Fruit fly (Drosophila melanogaster): ENCODE data around the gene strat.

Gene strat

dm6 chr2L:8361204-8361952 is 41.2 kb downstream of the strat start (continued):
- TF ChIP-seq Dip3 (GFP tag; optimal IDR thresholded peaks at IDR 0.05), result peak; percentile 26
- no peak for TF ChIP-seq emc (GFP tag; optimal IDR thresholded peaks at IDR 0.05)
- no peak for TF ChIP-seq CG10321 (GFP tag; IDR thresholded peaks at IDR 0.05)
- TF ChIP-seq Nf-YC (tag; optimal IDR thresholded peaks at IDR 0.05), result no peak
- no peak for TF ChIP-seq dati (GFP tag; IDR thresholded peaks at IDR 0.05)
- TF ChIP-seq CG2712 (tag; optimal IDR thresholded peaks at IDR 0.05), result peak; percentile 59
- peak; percentile 46 for TF ChIP-seq kni (GFP tag; optimal IDR thresholded peaks at IDR 0.05)
- TF ChIP-seq slp2 (GFP tag; optimal IDR thresholded peaks at IDR 0.05), result no peak
- no peak for TF ChIP-seq CG15011 (GFP tag; optimal IDR thresholded peaks at IDR 0.05)
- no peak for TF ChIP-seq sr (GFP tag; IDR thresholded peaks at IDR 0.05)
- no peak for TF ChIP-seq bab2 (GFP tag; optimal IDR thresholded peaks at IDR 0.05)
- TF ChIP-seq Med (GFP tag), result peak; percentile 77
- no peak for TF ChIP-seq Deaf1 (tag; optimal IDR thresholded peaks at IDR 0.05)
- no peak for TF ChIP-seq CTCF (GFP tag; optimal IDR thresholded peaks at IDR 0.05)
- peak; percentile 46 for TF ChIP-seq nmo (GFP tag; optimal IDR thresholded peaks at IDR 0.05)
- TF ChIP-seq trem (tag; optimal IDR thresholded peaks at IDR 0.05), result no peak
- no peak for TF ChIP-seq Tbp (GFP tag; optimal IDR thresholded peaks at IDR 0.05)
- peak; percentile 10 for TF ChIP-seq CG17385 (GFP tag; optimal IDR thresholded peaks at IDR 0.05)
- peak; percentile 26 for TF ChIP-seq lbe (GFP tag; optimal IDR thresholded peaks at IDR 0.05)
- TF ChIP-seq CG18262 (tag; optimal IDR thresholded peaks at IDR 0.05), result peak; percentile 43
- no peak for TF ChIP-seq croc (GFP tag; conservative IDR thresholded peaks at IDR 0.05)
- TF ChIP-seq Rfx (GFP tag; IDR thresholded peaks at IDR 0.05), result no peak
- no peak for TF ChIP-seq pzg (GFP tag; optimal IDR thresholded peaks at IDR 0.05)
- no peak for TF ChIP-seq CG1233 (GFP tag; optimal IDR thresholded peaks at IDR 0.05)
- peak; percentile 50 for TF ChIP-seq CG2120 (GFP tag; optimal IDR thresholded peaks at IDR 0.05)
- TF ChIP-seq luna (GFP tag; optimal IDR thresholded peaks at IDR 0.05), result no peak
- 0 out of 3 replicates have a peak, but pooled peaks have one; percentile 14 for TF ChIP-seq ase (GFP tag; IDR thresholded peaks at IDR 0.05)
- peak; percentile 2 for TF ChIP-seq nom (GFP tag; optimal IDR thresholded peaks at IDR 0.05)
- no peak for TF ChIP-seq knrl (GFP tag; IDR thresholded peaks at IDR 0.05; ENCODE audit: partially characterized antibody)
- peak; percentile 40 for TF ChIP-seq CG30403 (GFP tag; optimal IDR thresholded peaks at IDR 0.05)
- TF ChIP-seq ranshi (GFP tag; IDR thresholded peaks at IDR 0.05), result no peak
- TF ChIP-seq Pdp1 (GFP tag; optimal IDR thresholded peaks at IDR 0.05), result peak in 1 of 2 experiments; percentile 11
- no peak for TF ChIP-seq eyg (GFP tag; optimal IDR thresholded peaks at IDR 0.05)
- TF ChIP-seq Atf6 (GFP tag; IDR thresholded peaks at IDR 0.05), result no peak
- no peak for TF ChIP-seq CG17328 (GFP tag; IDR thresholded peaks at IDR 0.05)
- TF ChIP-seq p53 (GFP tag; optimal IDR thresholded peaks at IDR 0.05), result no peak
- TF ChIP-seq CG1603 (tag; optimal IDR thresholded peaks at IDR 0.05), result no peak
- no peak for TF ChIP-seq Hand (GFP tag; optimal IDR thresholded peaks at IDR 0.05)
- no peak for TF ChIP-seq Ada2b (GFP tag; IDR thresholded peaks at IDR 0.05)
- no peak for TF ChIP-seq Dip2 (GFP tag; IDR thresholded peaks at IDR 0.05)
- no peak for TF ChIP-seq nau (GFP tag; optimal IDR thresholded peaks at IDR 0.05)
- TF ChIP-seq CG17568 (GFP tag; optimal IDR thresholded peaks at IDR 0.05), result peak; percentile 3
- no peak for TF ChIP-seq tgo (GFP tag; IDR thresholded peaks at IDR 0.05)
- TF ChIP-seq Max (GFP tag; optimal IDR thresholded peaks at IDR 0.05), result peak; percentile 6
- peak; percentile 9 for TF ChIP-seq Ets65A (GFP tag)
- no peak for TF ChIP-seq prd (optimal IDR thresholded peaks at IDR 0.05)
- TF ChIP-seq prd (GFP tag; IDR thresholded peaks at IDR 0.05), result no peak
- no peak for TF ChIP-seq pum (GFP tag; optimal IDR thresholded peaks at IDR 0.05)
- TF ChIP-seq CrebB (tag; optimal IDR thresholded peaks at IDR 0.05), result no peak
- peak; percentile 20 for TF ChIP-seq Sox102F (GFP tag; optimal IDR thresholded peaks at IDR 0.05)
- TF ChIP-seq bcd (GFP tag; optimal IDR thresholded peaks at IDR 0.05), result no peak

Measured in whole organism, embryonic.